Fruit fly (Drosophila melanogaster) whole organism: ENCODE data around the gene CG6707.

Experiments used
- CG8478 ChIP-seq: fragments of >200 bp; optimal IDR thresholded peaks from 2 replicates; lab custom pipeline; 2018; ENCODE audit warnings: inconsistent platforms
- Dll ChIP-seq: fragments of >200 bp; optimal IDR thresholded peaks from 2 replicates; lab custom pipeline; 2017
- psq ChIP-seq: fragments of >200 bp; optimal IDR thresholded peaks from 2 replicates; lab custom pipeline; 2017
- usp ChIP-seq: fragments of >200 bp; optimal IDR thresholded peaks from 2 replicates; lab custom pipeline; 2017; ENCODE audit warnings: missing biosample characterization, missing genetic modification characterization, mixed read lengths

- no peak for TF ChIP-seq psq
- no peak for TF ChIP-seq Dll (lab: Kevin White, UChicago)
- TF ChIP-seq usp (GFP tag; lab: Kevin White, UChicago) = no peak
- TF ChIP-seq CG8478 = no peak
These were observed 778 bp upstream of the CG6707 start, which contains the start of gene nudE for dm6 chr3L:9899046-9899659.
